Fruit fly (Drosophila melanogaster) whole organism, embryonic: Measurements from ENCODE around the gene CG13921.
A peak's percentile ranks its signal among the peaks of the same experiment; 100 is the strongest.

Source experiments
- Abd-B ChIP-seq: fragments of 200-800 bp; sonication (Bioruptor generic); optimal IDR thresholded peaks from 2 replicates; lab custom pipeline; 2018; ENCODE audit warnings: missing biosample characterization, mild to moderate bottlenecking, missing genetic modification characterization, moderate library complexity
- Aef1 ChIP-seq: fragments of 200-800 bp; sonication (Bioruptor generic); IDR thresholded peaks from 3 replicates; pipeline ENCODE4 v1.3.6; 2022; ENCODE audit warnings: missing biosample characterization, missing genetic modification characterization
- Atf3 ChIP-seq: fragments of 200-800 bp; sonication (Bioruptor generic); optimal IDR thresholded peaks from 3 replicates; lab custom pipeline; 2016; ENCODE audit warnings: missing biosample characterization, missing genetic modification characterization
- CG11093 ChIP-seq: fragments of 200-800 bp; sonication (Bioruptor generic); IDR thresholded peaks from 3 replicates; pipeline ENCODE4 v1.3.6; 2022; ENCODE audit warnings: missing biosample characterization, missing genetic modification characterization
- CG12104 ChIP-seq: fragments of 200-800 bp; sonication (Bioruptor generic); optimal IDR thresholded peaks from 3 replicates; lab custom pipeline; 2016; ENCODE audit warnings: missing biosample characterization, missing genetic modification characterization
- CG1233 ChIP-seq: fragments of 200-800 bp; sonication (Bioruptor generic); optimal IDR thresholded peaks from 4 replicates; lab custom pipeline; 2018; ENCODE audit warnings: missing biosample characterization, mild to moderate bottlenecking, missing genetic modification characterization
- CG14441 ChIP-seq: fragments of 200-800 bp; sonication (Bioruptor generic); IDR thresholded peaks from 2 replicates; pipeline ENCODE4 v1.3.6; 2022; ENCODE audit warnings: missing biosample characterization, missing genetic modification characterization
- CG15479 ChIP-seq: fragments of 200-800 bp; sonication (Bioruptor generic); optimal IDR thresholded peaks from 3 replicates; lab custom pipeline; 2019; ENCODE audit warnings: missing biosample characterization, mild to moderate bottlenecking, missing genetic modification characterization, moderate library complexity
- CG2199 ChIP-seq: fragments of 200-800 bp; sonication (Bioruptor generic); IDR thresholded peaks from 3 replicates; pipeline ENCODE4 v1.3.6; 2022; ENCODE audit warnings: missing biosample characterization, missing genetic modification characterization
- CG3163 ChIP-seq: fragments of 200-800 bp; sonication (Bioruptor generic); optimal IDR thresholded peaks from 3 replicates; lab custom pipeline; 2016; ENCODE audit warnings: missing biosample characterization, missing genetic modification characterization
- CG32767 ChIP-seq: fragments of 200-800 bp; sonication (Bioruptor generic); IDR thresholded peaks from 2 replicates; pipeline ENCODE4 v1.3.6; 2022; ENCODE audit warnings: missing biosample characterization, missing genetic modification characterization
- CG4328 ChIP-seq: fragments of 200-800 bp; sonication (Bioruptor generic); optimal IDR thresholded peaks from 3 replicates; lab custom pipeline; 2017; ENCODE audit warnings: missing biosample characterization, missing genetic modification reagents, missing genetic modification characterization
- CG5180 ChIP-seq: fragments of 200-800 bp; sonication (Bioruptor generic); optimal IDR thresholded peaks from 3 replicates; lab custom pipeline; 2017; ENCODE audit warnings: missing biosample characterization, missing genetic modification characterization, mild to moderate bottlenecking, moderate library complexity, missing genetic modification reagents
- CG6813 ChIP-seq: fragments of 200-800 bp; sonication (Bioruptor generic); optimal IDR thresholded peaks from 2 replicates; lab custom pipeline; 2017; ENCODE audit warnings: missing biosample characterization, missing genetic modification characterization, mild to moderate bottlenecking, moderate library complexity, missing genetic modification reagents
- CG7372 ChIP-seq: fragments of 200-800 bp; sonication (Bioruptor generic); IDR thresholded peaks from 2 replicates; pipeline ENCODE4 v1.3.6; 2022; ENCODE audit warnings: missing biosample characterization, missing genetic modification characterization
- CrebB ChIP-seq: fragments of 200-800 bp; sonication (Bioruptor generic); optimal IDR thresholded peaks from 3 replicates; lab custom pipeline; 2018; ENCODE audit warnings: missing biosample characterization, mild to moderate bottlenecking, missing genetic modification characterization
- Dref ChIP-seq: fragments of 200-800 bp; sonication (Bioruptor generic); IDR thresholded peaks from 2 replicates; pipeline ENCODE4 v1.3.6; 2022; ENCODE audit warnings: missing biosample characterization, missing genetic modification characterization
- Drgx ChIP-seq: fragments of 200-800 bp; sonication (Bioruptor generic); IDR thresholded peaks from 2 replicates; pipeline ENCODE4 v1.3.6; 2022; ENCODE audit warnings: missing biosample characterization, missing genetic modification characterization
- E2f2 ChIP-seq: fragments of 200-800 bp; sonication (Bioruptor generic); IDR thresholded peaks from 2 replicates; pipeline ENCODE4 v1.3.6; 2022; ENCODE audit warnings: missing biosample characterization, missing genetic modification characterization
- GATAe ChIP-seq: fragments of 200-800 bp; sonication (Bioruptor generic); conservative IDR thresholded peaks from 2 replicates; pipeline ENCODE4 v1.3.6; 2022; ENCODE audit warnings: missing biosample characterization, missing genetic modification characterization
- HLH3B ChIP-seq: fragments of 200-800 bp; sonication (Bioruptor generic); IDR thresholded peaks from 2 replicates; pipeline ENCODE4 v1.3.6; 2022; ENCODE audit warnings: missing biosample characterization, missing genetic modification characterization
- HLH54F ChIP-seq: fragments of 200-800 bp; sonication (Bioruptor generic); optimal IDR thresholded peaks from 3 replicates; lab custom pipeline; 2016; ENCODE audit warnings: missing biosample characterization, missing genetic modification characterization
- Hey ChIP-seq: fragments of 200-800 bp; sonication (Bioruptor generic); optimal IDR thresholded peaks from 3 replicates; lab custom pipeline; 2018; ENCODE audit warnings: missing biosample characterization, mild to moderate bottlenecking, missing genetic modification characterization
- Hr78 ChIP-seq, 2 experiments: fragments of 200-800 bp in 1 of 2; fragments of >200 bp in 1 of 2; sonication (Bioruptor generic) in 1 of 2; optimal IDR thresholded peaks; 2 replicates each; lab custom pipeline; 2017 to 2019; ENCODE audit warnings: missing biosample characterization in 2 of 2, missing genetic modification characterization in 2 of 2, mild to moderate bottlenecking in 1 of 2, moderate library complexity in 1 of 2
- MTF-1 ChIP-seq: fragments of 200-800 bp; sonication (Bioruptor generic); optimal IDR thresholded peaks from 2 replicates; lab custom pipeline; 2018; ENCODE audit warnings: missing biosample characterization, mild to moderate bottlenecking, missing genetic modification characterization, borderline replicate concordance
- NfI ChIP-seq: fragments of 200-800 bp; sonication (Bioruptor generic); optimal IDR thresholded peaks from 3 replicates; lab custom pipeline; 2018; ENCODE audit warnings: missing biosample characterization, mild to moderate bottlenecking, missing genetic modification characterization, moderate library complexity
- PHDP ChIP-seq: fragments of 200-800 bp; sonication (Bioruptor generic); optimal IDR thresholded peaks from 3 replicates; lab custom pipeline; 2018; ENCODE audit warnings: missing biosample characterization, mild to moderate bottlenecking, missing genetic modification characterization, moderate library complexity
- Vsx1 ChIP-seq: fragments of 200-800 bp; sonication (Bioruptor generic); optimal IDR thresholded peaks from 2 replicates; lab custom pipeline; 2017; ENCODE audit warnings: missing biosample characterization, mild to moderate bottlenecking, missing genetic modification characterization, missing genetic modification reagents
- Xrp1 ChIP-seq: fragments of 200-800 bp; sonication (Bioruptor generic); IDR thresholded peaks from 2 replicates; pipeline ENCODE4 v1.3.6; 2022; ENCODE audit warnings: missing biosample characterization, missing genetic modification characterization
- abd-A ChIP-seq: fragments of 200-800 bp; sonication (Bioruptor generic); optimal IDR thresholded peaks from 3 replicates; lab custom pipeline; 2019; ENCODE audit warnings: missing biosample characterization, mild to moderate bottlenecking, missing genetic modification characterization, moderate library complexity
- aop ChIP-seq: fragments of 200-800 bp; sonication (Bioruptor generic); IDR thresholded peaks from 2 replicates; pipeline ENCODE4 v1.3.6; 2022; ENCODE audit warnings: missing biosample characterization, missing genetic modification characterization
- bbx ChIP-seq: fragments of 200-800 bp; sonication (Bioruptor generic); IDR thresholded peaks from 2 replicates; pipeline ENCODE4 v1.3.6; 2022; ENCODE audit warnings: missing biosample characterization, missing genetic modification characterization; ENCODE audit not compliant: partially characterized antibody
- bsh ChIP-seq, 2 experiments: fragments of 200-800 bp; sonication (Bioruptor generic); optimal IDR thresholded peaks; 2 replicates each; lab custom pipeline; 2017 to 2018; ENCODE audit warnings: mild to moderate bottlenecking in 2 of 2, missing biosample characterization in 2 of 2, missing genetic modification characterization in 2 of 2, moderate library complexity in 1 of 2
- ci ChIP-seq: fragments of 200-800 bp; sonication (Bioruptor generic); IDR thresholded peaks from 3 replicates; pipeline ENCODE4 v1.3.6; 2022; ENCODE audit warnings: missing biosample characterization, missing genetic modification characterization
- crol ChIP-seq: fragments of 200-800 bp; sonication (Bioruptor generic); IDR thresholded peaks from 2 replicates; pipeline ENCODE4 v1.3.6; 2022; ENCODE audit warnings: missing biosample characterization, missing genetic modification characterization
- exex ChIP-seq: fragments of 200-800 bp; sonication (Bioruptor generic); optimal IDR thresholded peaks from 4 replicates; lab custom pipeline; 2018; ENCODE audit warnings: missing biosample characterization, mild to moderate bottlenecking, missing genetic modification characterization, moderate library complexity
- fd64A ChIP-seq: fragments of 200-800 bp; sonication (Bioruptor generic); optimal IDR thresholded peaks from 3 replicates; lab custom pipeline; 2018; ENCODE audit warnings: missing biosample characterization, mild to moderate bottlenecking, missing genetic modification characterization
- ftz-f1 ChIP-seq: fragments of 200-800 bp; sonication (Bioruptor generic); optimal IDR thresholded peaks from 2 replicates; lab custom pipeline; 2016; ENCODE audit warnings: missing biosample characterization, missing genetic modification characterization
- insv ChIP-seq, 2 experiments: fragments of 200-800 bp; sonication (Bioruptor generic); optimal IDR thresholded peaks; 3 replicates each; lab custom pipeline; 2016 to 2018; ENCODE audit warnings: missing biosample characterization in 2 of 2, missing genetic modification characterization in 2 of 2
- kni ChIP-seq: fragments of 200-800 bp; sonication (Bioruptor generic); optimal IDR thresholded peaks from 3 replicates; lab custom pipeline; 2017; ENCODE audit warnings: mild to moderate bottlenecking, missing biosample characterization, missing genetic modification reagents, missing genetic modification characterization
- lov ChIP-seq, 2 experiments: fragments of 200-800 bp in 1 of 2; fragments of >200 bp in 1 of 2; sonication (Bioruptor generic) in 1 of 2; IDR thresholded peaks in 1 of 2; optimal IDR thresholded peaks in 1 of 2; 2 replicates in 1 of 2; 3 replicates in 1 of 2; pipeline versions ENCODE4 v1.3.6 to Lab custom; 2017 to 2022; ENCODE audit warnings: missing biosample characterization in 1 of 2, missing genetic modification characterization in 1 of 2
- pzg ChIP-seq: fragments of 200-800 bp; sonication (Bioruptor generic); optimal IDR thresholded peaks from 3 replicates; lab custom pipeline; 2018; ENCODE audit warnings: missing biosample characterization, mild to moderate bottlenecking, missing genetic modification characterization, moderate library complexity
- rib ChIP-seq: fragments of 200-800 bp; sonication (Bioruptor generic); IDR thresholded peaks from 2 replicates; pipeline ENCODE4 v1.3.6; 2022; ENCODE audit warnings: missing biosample characterization, missing genetic modification characterization
- salm ChIP-seq: fragments of 200-800 bp; sonication (Bioruptor generic); optimal IDR thresholded peaks from 2 replicates; lab custom pipeline; 2018; ENCODE audit warnings: missing biosample characterization, mild to moderate bottlenecking, missing genetic modification characterization
- wdn ChIP-seq: fragments of 200-800 bp; sonication (Bioruptor generic); IDR thresholded peaks from 2 replicates; pipeline ENCODE4 v1.3.6; 2022; ENCODE audit warnings: missing biosample characterization, missing genetic modification characterization

The CG13921 gene

DNA sequence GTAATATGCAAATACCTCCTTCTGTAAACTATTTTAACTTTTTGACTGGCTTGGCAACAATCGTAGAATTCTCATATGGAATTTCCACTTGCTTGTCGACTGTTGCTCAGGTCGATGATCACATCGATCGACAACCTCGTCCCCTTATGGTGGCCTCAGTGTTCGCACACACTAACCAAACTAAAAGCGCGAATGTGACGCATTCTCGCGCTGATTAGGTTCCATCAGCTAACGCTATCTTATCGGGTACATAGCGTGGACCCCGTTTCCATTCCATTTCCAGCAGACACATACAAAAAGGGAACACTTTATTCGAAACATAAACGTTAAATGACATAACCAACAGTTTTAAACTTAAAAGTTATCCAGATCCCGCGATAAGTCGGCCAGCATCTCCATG is 42.6 kb downstream of the CG13921 start (continued):
- TF ChIP-seq CG3163 (no peak), bsh (GFP tag; optimal IDR thresholded peaks at IDR 0.05; lab: Kevin White, UChicago) (no peak), GATAe (GFP tag; lab: Robert Waterston, UW) (peak; percentile 57), exex (tag; lab: Kevin White, UChicago) (peak; percentile 69)

DNA sequence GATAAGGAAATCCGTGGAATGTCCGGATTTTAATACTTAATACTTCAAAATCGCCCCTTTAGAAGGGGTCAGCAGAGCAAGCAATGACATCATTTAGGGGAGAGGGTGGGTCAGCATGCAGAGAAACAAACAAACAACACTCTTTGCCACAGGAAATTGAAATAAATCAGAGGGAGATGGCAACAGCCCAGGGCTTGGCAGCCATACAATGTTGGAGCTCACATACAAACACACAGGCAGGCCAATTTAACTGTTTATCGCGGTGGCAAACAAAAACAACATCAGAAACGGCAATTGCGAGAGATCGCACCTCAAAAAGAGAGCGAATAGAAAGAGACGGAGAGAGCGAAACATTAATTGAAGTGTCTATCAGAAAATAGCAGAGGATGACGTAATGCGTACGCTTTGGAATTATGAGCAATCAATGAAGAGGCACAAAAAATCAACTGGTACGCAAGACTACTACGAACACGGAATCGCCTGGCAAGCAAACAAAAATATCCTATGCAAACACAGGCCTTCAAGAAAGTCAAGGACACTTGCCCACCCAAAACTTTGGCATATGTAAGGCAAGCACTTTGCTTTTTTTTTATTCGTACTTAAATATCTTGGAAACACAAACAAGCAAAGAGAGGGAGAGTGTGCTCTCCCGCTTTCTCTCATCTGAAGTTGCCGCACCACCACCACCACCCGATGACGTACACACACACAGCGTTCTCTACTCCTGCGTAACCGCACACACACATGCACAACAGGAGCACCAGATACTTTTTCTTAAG is 47.6 kb downstream of the CG13921 start:
- TF ChIP-seq fd64A (GFP tag; lab: Kevin White, UChicago) (no peak), crol (GFP tag; lab: Robert Waterston, UW) (peak; percentile 74), abd-A (tag; lab: Kevin White, UChicago) (peak; percentile 98), lov (optimal IDR thresholded peaks at IDR 0.05; lab: Kevin White, UChicago) (peak; percentile 71), lov (GFP tag; IDR thresholded peaks at IDR 0.05; lab: Robert Waterston, UW) (peak; percentile 54; the same call in 1 of the 3 replicates), CrebB (tag; lab: Kevin White, UChicago) (peak; percentile 47), CG15479 (GFP tag; lab: Kevin White, UChicago) (peak; percentile 91), pzg (GFP tag; lab: Kevin White, UChicago) (peak; percentile 14), Drgx (0 out of 2 replicates have a peak, but pooled peaks have one; percentile 19), CG2199 (GFP tag; lab: Robert Waterston, UW) (peak; percentile 41; the same call in 2 of the 3 replicates), Hr78 (GFP tag; optimal IDR thresholded peaks at IDR 0.05; lab: Kevin White, UChicago) (peak in 1 of 2 experiments; percentile 71), bbx (GFP tag; lab: Robert Waterston, UW) (peak; percentile 35; the same call in 1 of the 2 replicates), Aef1 (GFP tag; lab: Robert Waterston, UW) (peak; percentile 64), Abd-B (GFP tag; lab: Kevin White, UChicago) (peak; percentile 21), CG5180 (GFP tag; lab: Kevin White, UChicago) (peak; percentile 47), Hey (tag; lab: Kevin White, UChicago) (peak; percentile 49), Vsx1 (GFP tag; lab: Kevin White, UChicago) (peak; percentile 95), HLH54F (GFP tag; lab: Kevin White, UChicago) (no peak), Xrp1 (GFP tag; lab: Robert Waterston, UW) (peak; percentile 31; the same call in 1 of the 2 replicates), kni (GFP tag; lab: Kevin White, UChicago) (peak; percentile 64), CG11093 (GFP tag; lab: Robert Waterston, UW) (no peak), ftz-f1 (GFP tag; lab: Kevin White, UChicago) (peak; percentile 54), NfI (GFP tag; lab: Kevin White, UChicago) (peak; percentile 45), CG12104 (GFP tag; lab: Kevin White, UChicago) (peak; percentile 14), aop (peak; percentile 60; the same call in 1 of the 2 replicates), Atf3 (GFP tag; lab: Kevin White, UChicago) (peak; percentile 77), CG14441 (peak; percentile 44; the same call in 1 of the 2 replicates), rib (peak; percentile 73; the same call in 1 of the 2 replicates), MTF-1 (GFP tag; lab: Kevin White, UChicago) (peak; percentile 44), PHDP (tag; lab: Kevin White, UChicago) (peak; percentile 1), CG4328 (GFP tag; lab: Kevin White, UChicago) (peak; percentile 20), E2f2 (GFP tag; lab: Robert Waterston, UW) (peak; percentile 26), insv (GFP tag; optimal IDR thresholded peaks at IDR 0.05; lab: Kevin White, UChicago) (peak in 1 of 2 experiments; percentile 23), CG7372 (GFP tag; lab: Robert Waterston, UW) (0 out of 2 replicates have a peak, but pooled peaks have one; percentile 13), ci (GFP tag; lab: Robert Waterston, UW) (peak; percentile 80), Dref (GFP tag; lab: Robert Waterston, UW) (0 out of 2 replicates have a peak, but pooled peaks have one; percentile 35), wdn (GFP tag; lab: Robert Waterston, UW) (0 out of 2 replicates have a peak, but pooled peaks have one; percentile 44), HLH3B (GFP tag; lab: Robert Waterston, UW) (peak; percentile 43; the same call in 1 of the 2 replicates), CG32767 (peak; percentile 11; the same call in 1 of the 2 replicates), salm (tag; lab: Kevin White, UChicago) (peak; percentile 52), CG1233 (GFP tag; lab: Kevin White, UChicago) (peak; percentile 38), CG6813 (GFP tag; lab: Kevin White, UChicago) (peak; percentile 21)
